Fruit fly (Drosophila melanogaster) Kc167 (cell line): ENCODE measurements around the gene Obp83ef.

ENCODE experiments used
- Myc ChIP-seq: fragments of >200 bp; optimal IDR thresholded peaks from 2 replicates; lab custom pipeline; 2017; ENCODE audit warnings: missing external identifiers
- Sin3A ChIP-seq: fragments of >200 bp; optimal IDR thresholded peaks from 2 replicates; lab custom pipeline; 2018; ENCODE audit warnings: missing external identifiers
- h ChIP-seq: fragments of >200 bp; optimal IDR thresholded peaks from 3 replicates; lab custom pipeline; 2018; ENCODE audit warnings: missing external identifiers
- insv ChIP-seq: fragments of >200 bp; optimal IDR thresholded peaks from 3 replicates; lab custom pipeline; 2018; ENCODE audit warnings: missing external identifiers
- psq ChIP-seq: fragments of >200 bp; optimal IDR thresholded peaks from 2 replicates; lab custom pipeline; 2017; ENCODE audit warnings: missing external identifiers
- ttk ChIP-seq: sonication (Bioruptor generic); optimal IDR thresholded peaks from 2 replicates; lab custom pipeline; 2017; ENCODE audit warnings: missing external identifiers

Gene Obp83ef

DNA sequence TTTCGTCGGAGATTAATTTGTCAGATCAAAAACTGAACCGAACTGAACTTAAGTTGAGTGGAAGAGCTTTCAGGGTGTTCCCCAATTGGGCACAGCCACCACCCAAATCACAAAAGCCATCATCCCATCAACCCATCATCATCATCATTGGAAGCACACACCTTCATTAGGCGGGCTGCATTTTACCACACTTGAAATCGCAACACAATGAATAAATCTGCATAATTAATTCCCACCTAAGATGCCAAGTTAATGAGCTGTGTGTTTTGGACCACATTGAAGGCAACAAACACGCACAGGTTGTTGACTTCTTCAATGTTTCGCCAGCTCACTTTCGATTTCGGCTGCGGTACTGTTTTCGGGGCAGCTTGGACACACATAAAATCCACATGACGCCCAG is 5.7 kb downstream of the Obp83ef start:
- TF ChIP-seq ttk: no peak
- TF ChIP-seq Sin3A: no peak
- TF ChIP-seq insv (lab: Kevin White, UChicago): no peak
- no peak for TF ChIP-seq h (lab: Kevin White, UChicago)
- TF ChIP-seq psq (lab: Kevin White, UChicago): no peak
- no peak for TF ChIP-seq Myc (lab: Kevin White, UChicago)

DNA sequence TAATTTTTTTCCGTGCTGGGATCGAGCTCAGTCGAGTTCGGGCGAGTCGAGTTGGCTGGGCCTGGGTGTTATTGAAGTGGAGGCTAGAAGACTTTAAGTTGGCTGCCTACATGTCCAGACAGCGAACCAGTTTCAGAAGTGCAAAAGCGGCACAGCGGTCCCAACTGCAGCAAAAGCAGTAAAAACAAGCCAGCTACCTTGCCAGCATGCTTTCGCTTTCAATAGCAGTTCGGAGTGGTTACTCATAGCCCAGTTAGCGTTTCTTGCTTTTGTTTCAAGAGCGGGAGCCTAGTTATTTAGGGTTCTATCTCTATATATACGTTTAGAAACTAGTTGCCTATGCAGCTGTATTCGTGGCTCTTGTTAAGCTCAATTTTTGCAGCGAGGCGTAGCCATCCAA is 8.1 kb downstream of the Obp83ef start:
- no peak for TF ChIP-seq h (lab: Kevin White, UChicago)
- no peak for TF ChIP-seq ttk
- TF ChIP-seq psq (lab: Kevin White, UChicago): no peak
- no peak for TF ChIP-seq Myc (lab: Kevin White, UChicago)
- no peak for TF ChIP-seq Sin3A
- no peak for TF ChIP-seq insv (lab: Kevin White, UChicago)

DNA sequence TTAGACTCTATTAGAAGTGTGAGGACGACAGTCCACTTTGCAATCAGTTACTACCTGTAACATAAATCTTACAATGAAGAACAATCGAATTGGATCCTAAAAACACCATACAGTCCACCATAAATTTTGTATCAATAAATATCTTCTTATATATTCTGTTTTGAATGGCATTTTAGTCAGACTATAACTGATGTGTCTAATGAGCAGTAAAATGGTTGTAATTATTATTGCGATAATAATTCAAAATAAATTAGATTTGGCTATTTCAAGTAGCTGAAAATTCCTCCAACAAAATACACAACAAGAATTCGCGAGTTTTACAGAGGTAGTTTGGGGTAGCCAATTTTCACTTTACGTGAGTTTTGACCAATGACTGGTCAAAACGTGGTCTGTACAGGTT is 8.5 kb downstream of the Obp83ef start:
- TF ChIP-seq Myc (lab: Kevin White, UChicago): no peak

DNA sequence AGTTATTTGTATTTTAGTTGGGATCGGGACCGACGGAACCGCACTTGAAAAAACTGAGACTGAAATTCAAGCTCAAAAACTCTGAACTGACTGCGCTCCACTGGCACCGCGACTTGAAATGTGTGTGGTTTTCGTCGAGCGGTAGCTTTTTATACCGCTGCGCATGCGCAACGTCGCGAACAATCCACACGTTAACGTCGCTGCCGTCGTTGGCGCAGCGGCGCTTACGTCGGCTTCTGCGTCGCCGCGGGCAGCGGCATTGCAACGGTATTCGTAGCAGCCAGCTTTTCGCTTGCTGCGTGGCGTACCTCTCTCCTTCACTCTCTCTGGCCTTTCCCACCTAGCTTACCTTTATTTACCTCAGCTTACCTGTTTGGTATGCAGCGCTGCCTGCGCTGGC is 10.1 kb downstream of the Obp83ef start, which contains the start of gene Gasp:
TSS of gene Gasp (minus strand) at position 124 of the 400 bp plus-strand sequence.
- TF ChIP-seq psq (lab: Kevin White, UChicago) (no peak), ttk (no peak), Sin3A (no peak), Myc (lab: Kevin White, UChicago) (no peak), insv (lab: Kevin White, UChicago) (no peak), h (lab: Kevin White, UChicago) (no peak)

DNA sequence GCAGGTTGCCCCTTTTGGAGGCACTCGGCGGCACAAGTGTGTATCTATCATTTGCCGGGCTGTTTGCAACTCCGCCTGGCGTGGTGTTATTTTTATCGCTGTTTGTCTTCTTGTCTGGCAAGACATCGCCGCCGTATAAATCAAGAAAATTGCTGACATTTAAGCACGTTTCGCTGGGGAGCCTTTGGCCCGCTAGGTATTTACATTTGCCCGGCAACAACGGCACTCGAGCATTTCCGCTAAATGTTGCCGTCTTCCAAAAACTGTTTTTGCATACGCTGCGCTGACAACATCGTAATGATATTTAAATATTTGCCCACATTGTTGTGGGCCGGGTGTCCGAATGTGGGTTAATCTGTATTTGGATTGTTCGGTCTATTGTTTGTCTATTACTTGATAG is 12.5 kb downstream of the Obp83ef start:
- no peak for TF ChIP-seq h (lab: Kevin White, UChicago)
- TF ChIP-seq ttk: no peak
- no peak for TF ChIP-seq psq (lab: Kevin White, UChicago)
- TF ChIP-seq insv (lab: Kevin White, UChicago): no peak
- no peak for TF ChIP-seq Myc (lab: Kevin White, UChicago)
- no peak for TF ChIP-seq Sin3A

DNA sequence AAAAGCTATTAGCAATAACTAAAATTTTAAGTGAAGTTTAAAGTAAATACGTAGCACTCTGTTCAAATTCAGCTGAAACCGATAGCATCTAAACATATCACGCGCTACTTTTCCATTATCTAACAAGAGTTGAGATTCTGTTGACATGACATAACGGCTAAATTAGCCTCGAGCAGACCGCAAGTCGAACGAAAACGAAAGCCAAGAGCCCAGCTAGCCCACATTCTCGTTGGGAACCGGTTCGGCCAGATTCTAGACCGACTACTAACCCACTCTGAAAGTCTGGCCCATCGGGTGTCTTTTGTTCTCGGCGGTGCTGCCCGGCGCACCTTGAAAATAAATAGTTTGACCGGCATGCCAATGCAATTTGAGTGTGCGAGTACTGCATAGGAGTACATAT is 13.8 kb downstream of the Obp83ef start:
- TF ChIP-seq Myc (lab: Kevin White, UChicago) (no peak), h (lab: Kevin White, UChicago) (no peak), Sin3A (no peak), ttk (no peak), insv (lab: Kevin White, UChicago) (no peak), psq (lab: Kevin White, UChicago) (no peak)

DNA sequence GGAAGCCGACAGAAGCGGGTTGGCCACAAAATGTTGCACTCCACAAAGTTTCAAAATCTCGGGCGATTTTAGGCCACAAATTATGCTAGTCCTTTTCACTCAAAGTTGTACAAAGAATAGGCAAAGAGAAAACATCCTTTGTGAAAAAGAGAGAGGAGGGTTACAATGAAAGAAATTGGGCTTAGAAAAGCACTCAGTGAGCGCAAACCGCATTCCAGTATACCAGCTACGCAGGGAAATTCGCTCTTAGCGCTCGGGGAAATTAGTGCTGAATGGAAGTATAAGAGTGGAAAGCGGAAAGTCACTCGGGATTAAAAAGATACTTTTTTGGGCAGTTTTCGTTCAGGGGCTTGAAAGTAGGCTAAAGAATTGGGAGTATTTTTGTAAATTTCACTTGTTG is 28.7 kb downstream of the Obp83ef start:
- no peak for TF ChIP-seq psq (lab: Kevin White, UChicago)
- TF ChIP-seq ttk: no peak
- no peak for TF ChIP-seq Sin3A
- TF ChIP-seq Myc (lab: Kevin White, UChicago): no peak
- TF ChIP-seq insv (lab: Kevin White, UChicago): no peak
- TF ChIP-seq h (lab: Kevin White, UChicago): no peak

DNA sequence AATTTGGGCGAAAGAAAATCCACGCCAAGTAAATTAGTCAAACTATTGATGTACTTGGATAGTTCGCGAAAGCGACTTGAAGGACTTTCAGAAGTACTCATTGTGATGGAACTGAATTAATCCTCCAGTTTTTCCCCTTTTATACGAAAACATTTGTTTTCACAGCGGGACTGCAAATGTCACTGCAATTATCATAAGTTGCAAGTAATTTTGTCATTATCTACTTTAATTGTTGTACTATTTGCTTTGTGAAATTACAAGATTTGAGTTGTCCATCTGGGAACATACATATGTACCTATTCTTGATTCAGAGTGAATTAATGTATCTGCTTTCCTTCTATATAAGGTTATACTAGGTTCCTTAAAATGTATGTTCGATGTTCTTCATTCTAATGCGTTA is 32.7 kb downstream of the Obp83ef start, which contains the start of gene Or83c:
TSS of gene Or83c (minus strand) at position 101 of the 400 bp plus-strand sequence.
- no peak for TF ChIP-seq h (lab: Kevin White, UChicago)
- no peak for TF ChIP-seq Sin3A
- TF ChIP-seq ttk: no peak
- no peak for TF ChIP-seq insv (lab: Kevin White, UChicago)
- no peak for TF ChIP-seq psq (lab: Kevin White, UChicago)
- no peak for TF ChIP-seq Myc (lab: Kevin White, UChicago)
